Worm (Caenorhabditis elegans): ENCODE results near the gene C03H5.5.

The C03H5.5 gene

ce11 chrII:372235-372634 lies 12.9 kb downstream of the C03H5.5 start:
- TF ChIP-seq hnd-1 (tag; optimal IDR thresholded peaks at IDR 0.05) (no peak), aly-1 (tag; optimal IDR thresholded peaks at IDR 0.05) (no peak), F13C5.2 (tag; optimal IDR thresholded peaks at IDR 0.05) (no peak), pes-1 (GFP tag; IDR thresholded peaks at IDR 0.05) (no peak), scrt-1 (GFP tag; IDR thresholded peaks at IDR 0.05) (no peak), tra-4 (tag; optimal IDR thresholded peaks at IDR 0.05) (no peak), ceh-13 (GFP tag; optimal IDR thresholded peaks at IDR 0.05) (no peak), ceh-36 (tag; optimal IDR thresholded peaks at IDR 0.05) (no peak)

- no peak for TF ChIP-seq sea-1 (GFP tag; conservative IDR thresholded peaks at IDR 0.05)
- no peak for TF ChIP-seq hnd-1 (tag; optimal IDR thresholded peaks at IDR 0.05)
- TF ChIP-seq B0310.2 (tag; optimal IDR thresholded peaks at IDR 0.05), result no peak
- no peak for TF ChIP-seq F13C5.2 (tag; optimal IDR thresholded peaks at IDR 0.05)
- TF ChIP-seq ama-1 (optimal IDR thresholded peaks at IDR 0.05), result no peak
- TF ChIP-seq tbx-37 (GFP tag; conservative IDR thresholded peaks at IDR 0.05), result no peak
- TF ChIP-seq scrt-1 (GFP tag; IDR thresholded peaks at IDR 0.05), result no peak
- TF ChIP-seq ets-7 (tag; optimal IDR thresholded peaks at IDR 0.05), result no peak
- no peak for TF ChIP-seq ceh-36 (tag; optimal IDR thresholded peaks at IDR 0.05)
- no peak for TF ChIP-seq hmbx-1 (tag; optimal IDR thresholded peaks at IDR 0.05)
- TF ChIP-seq hmg-4 (GFP tag; optimal IDR thresholded peaks at IDR 0.05), result no peak
- no peak for TF ChIP-seq flt-1 (GFP tag; IDR thresholded peaks at IDR 0.05)
- TF ChIP-seq aly-1 (tag; optimal IDR thresholded peaks at IDR 0.05), result no peak
- no peak for TF ChIP-seq tra-4 (tag; optimal IDR thresholded peaks at IDR 0.05)
- no peak for TF ChIP-seq ceh-13 (GFP tag; optimal IDR thresholded peaks at IDR 0.05)
- no peak for TF ChIP-seq pes-1 (GFP tag; IDR thresholded peaks at IDR 0.05)
- no peak for TF ChIP-seq tbx-11 (GFP tag; IDR thresholded peaks at IDR 0.05)
Observed at ce11 chrII:371549-371948, 13.6 kb downstream of the C03H5.5 start.

ce11 chrII:370394-370793 lies 14.8 kb downstream of the C03H5.5 start:
- TF ChIP-seq F13C5.2 (tag; optimal IDR thresholded peaks at IDR 0.05), result no peak
- TF ChIP-seq hmg-4 (GFP tag; optimal IDR thresholded peaks at IDR 0.05), result no peak
- no peak for TF ChIP-seq ceh-13 (GFP tag; optimal IDR thresholded peaks at IDR 0.05)
- TF ChIP-seq scrt-1 (GFP tag; IDR thresholded peaks at IDR 0.05), result no peak
- TF ChIP-seq ets-7 (tag; optimal IDR thresholded peaks at IDR 0.05), result no peak
- no peak for TF ChIP-seq tbx-11 (GFP tag; IDR thresholded peaks at IDR 0.05)
- TF ChIP-seq pes-1 (GFP tag; IDR thresholded peaks at IDR 0.05), result no peak
- TF ChIP-seq B0310.2 (tag; optimal IDR thresholded peaks at IDR 0.05), result no peak
- TF ChIP-seq tbx-37 (GFP tag; conservative IDR thresholded peaks at IDR 0.05), result no peak
- TF ChIP-seq hnd-1 (tag; optimal IDR thresholded peaks at IDR 0.05), result no peak
- no peak for TF ChIP-seq ama-1 (optimal IDR thresholded peaks at IDR 0.05)
- no peak for TF ChIP-seq ceh-36 (tag; optimal IDR thresholded peaks at IDR 0.05)
- no peak for TF ChIP-seq aly-1 (tag; optimal IDR thresholded peaks at IDR 0.05)
- TF ChIP-seq hmbx-1 (tag; optimal IDR thresholded peaks at IDR 0.05), result no peak
- no peak for TF ChIP-seq tra-4 (tag; optimal IDR thresholded peaks at IDR 0.05)
- no peak for TF ChIP-seq sea-1 (GFP tag; conservative IDR thresholded peaks at IDR 0.05)

- TF ChIP-seq aly-1 (tag; optimal IDR thresholded peaks at IDR 0.05) (no peak), sea-1 (GFP tag; conservative IDR thresholded peaks at IDR 0.05) (no peak), ceh-36 (tag; optimal IDR thresholded peaks at IDR 0.05) (no peak), ceh-13 (GFP tag; optimal IDR thresholded peaks at IDR 0.05) (no peak), scrt-1 (GFP tag; IDR thresholded peaks at IDR 0.05) (no peak), tra-4 (tag; optimal IDR thresholded peaks at IDR 0.05) (no peak), hnd-1 (tag; optimal IDR thresholded peaks at IDR 0.05) (no peak), B0310.2 (tag; optimal IDR thresholded peaks at IDR 0.05) (no peak), tbx-11 (GFP tag; IDR thresholded peaks at IDR 0.05) (no peak), ets-7 (tag; optimal IDR thresholded peaks at IDR 0.05) (no peak), ama-1 (optimal IDR thresholded peaks at IDR 0.05) (no peak), F13C5.2 (tag; optimal IDR thresholded peaks at IDR 0.05) (no peak), hmg-4 (GFP tag; optimal IDR thresholded peaks at IDR 0.05) (no peak), pes-1 (GFP tag; IDR thresholded peaks at IDR 0.05) (no peak), hmbx-1 (tag; optimal IDR thresholded peaks at IDR 0.05) (no peak), flt-1 (GFP tag; IDR thresholded peaks at IDR 0.05) (no peak), tbx-37 (GFP tag; conservative IDR thresholded peaks at IDR 0.05) (no peak)
Observed at ce11 chrII:367455-367854, 17.7 kb downstream of the C03H5.5 start, which contains the start of gene ptr-3. ptr-3 (minus strand) TSS chrII:367555.

DNA sequence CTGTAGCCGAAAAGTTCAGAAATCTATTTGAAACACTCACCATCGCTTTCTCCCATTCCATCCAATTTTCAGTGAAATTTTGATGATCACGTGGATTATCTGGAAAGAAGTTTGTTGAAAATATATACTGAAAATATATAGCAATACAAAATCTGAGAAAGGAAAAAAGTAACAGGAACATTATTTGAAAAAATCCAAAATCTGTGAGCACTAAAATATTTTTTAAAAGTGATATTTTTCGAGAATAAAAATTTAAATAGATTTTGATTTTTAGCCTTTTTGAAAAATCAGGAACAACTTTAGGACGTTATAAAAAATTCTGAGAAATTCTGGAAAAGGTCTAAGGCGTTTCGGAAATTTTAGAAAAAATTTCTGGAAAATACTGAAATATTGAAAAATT lies 28.2 kb downstream of the C03H5.5 start, which contains the start of gene dmsr-4:
Gene dmsr-4, minus strand, starts transcription at position 101 of the 400 bp plus-strand sequence.
- TF ChIP-seq B0310.2 (tag; optimal IDR thresholded peaks at IDR 0.05) (no peak), flt-1 (GFP tag; IDR thresholded peaks at IDR 0.05) (no peak), tbx-11 (GFP tag; IDR thresholded peaks at IDR 0.05) (no peak), ceh-36 (tag; optimal IDR thresholded peaks at IDR 0.05) (no peak), F13C5.2 (tag; optimal IDR thresholded peaks at IDR 0.05) (no peak), ceh-13 (GFP tag; optimal IDR thresholded peaks at IDR 0.05) (no peak), sea-1 (GFP tag; conservative IDR thresholded peaks at IDR 0.05) (no peak), hmbx-1 (tag; optimal IDR thresholded peaks at IDR 0.05) (no peak), scrt-1 (GFP tag; IDR thresholded peaks at IDR 0.05) (no peak), tbx-37 (GFP tag; conservative IDR thresholded peaks at IDR 0.05) (no peak), ets-7 (tag; optimal IDR thresholded peaks at IDR 0.05) (no peak), pes-1 (GFP tag; IDR thresholded peaks at IDR 0.05) (no peak), hnd-1 (tag; optimal IDR thresholded peaks at IDR 0.05) (no peak), tra-4 (tag; optimal IDR thresholded peaks at IDR 0.05) (no peak), hmg-4 (GFP tag; optimal IDR thresholded peaks at IDR 0.05) (no peak), ama-1 (optimal IDR thresholded peaks at IDR 0.05) (no peak)

DNA sequence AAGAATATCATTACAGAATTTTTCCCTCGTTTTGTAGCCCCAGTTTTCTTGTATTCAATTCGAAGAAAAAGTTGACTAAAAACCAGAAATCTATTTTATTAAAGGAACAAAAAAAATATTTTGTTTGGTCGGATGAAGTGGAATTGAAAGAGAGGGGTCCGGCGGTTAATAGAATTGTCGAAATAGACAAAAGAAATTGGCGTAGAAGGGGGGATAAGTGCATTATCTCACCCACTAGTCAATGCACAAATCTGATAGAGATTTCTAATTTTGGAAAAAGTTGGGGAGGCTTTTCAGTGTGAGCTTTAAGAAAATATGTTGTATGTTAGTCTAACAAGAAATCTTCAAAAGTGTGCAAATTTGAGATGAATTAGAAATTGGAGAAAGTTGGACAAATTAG lies 30.7 kb downstream of the C03H5.5 start:
- TF ChIP-seq tbx-37 (GFP tag; conservative IDR thresholded peaks at IDR 0.05) (no peak), ets-7 (tag; optimal IDR thresholded peaks at IDR 0.05) (no peak), hmg-4 (GFP tag; optimal IDR thresholded peaks at IDR 0.05) (no peak), scrt-1 (GFP tag; IDR thresholded peaks at IDR 0.05) (no peak), tra-4 (tag; optimal IDR thresholded peaks at IDR 0.05) (no peak), pes-1 (GFP tag; IDR thresholded peaks at IDR 0.05) (no peak), B0310.2 (tag; optimal IDR thresholded peaks at IDR 0.05) (no peak), ama-1 (optimal IDR thresholded peaks at IDR 0.05) (no peak), ceh-36 (tag; optimal IDR thresholded peaks at IDR 0.05) (no peak)

DNA sequence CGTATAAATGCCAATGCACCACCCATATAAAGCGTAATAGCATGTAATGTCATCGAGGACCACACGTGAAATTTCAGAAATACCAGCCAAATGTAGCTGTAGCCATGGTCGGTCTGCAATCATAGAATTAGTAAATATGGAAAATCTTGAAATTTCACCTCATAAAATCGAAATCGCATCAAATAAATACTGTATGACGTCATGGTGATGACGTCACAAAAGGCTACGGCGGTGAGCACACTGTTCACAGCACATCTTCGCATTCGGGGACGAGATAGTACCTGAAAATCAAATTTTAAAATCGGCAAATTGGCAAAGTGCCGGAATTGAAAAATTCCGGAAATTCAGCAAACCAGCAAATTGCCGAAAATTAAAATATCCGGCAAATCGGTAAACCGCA lies 35.4 kb downstream of the C03H5.5 start:
- TF ChIP-seq ama-1 (optimal IDR thresholded peaks at IDR 0.05), result no peak
- no peak for TF ChIP-seq F13C5.2 (tag; optimal IDR thresholded peaks at IDR 0.05)
- no peak for TF ChIP-seq sea-1 (GFP tag; conservative IDR thresholded peaks at IDR 0.05)
- no peak for TF ChIP-seq aly-1 (tag; optimal IDR thresholded peaks at IDR 0.05)
- TF ChIP-seq pes-1 (GFP tag; IDR thresholded peaks at IDR 0.05), result no peak
- TF ChIP-seq ceh-36 (tag; optimal IDR thresholded peaks at IDR 0.05), result no peak
- no peak for TF ChIP-seq ceh-13 (GFP tag; optimal IDR thresholded peaks at IDR 0.05)
- TF ChIP-seq ets-7 (tag; optimal IDR thresholded peaks at IDR 0.05), result no peak
- no peak for TF ChIP-seq tra-4 (tag; optimal IDR thresholded peaks at IDR 0.05)
- no peak for TF ChIP-seq hnd-1 (tag; optimal IDR thresholded peaks at IDR 0.05)
- no peak for TF ChIP-seq scrt-1 (GFP tag; IDR thresholded peaks at IDR 0.05)

Data from whole organism, early embryonic.